Worm (Caenorhabditis elegans) whole organism, late embryonic: ENCODE measurements around the gene T28D6.6.

Experiments
- C38D4.7 ChIP-seq: fragments of 200-800 bp; sonication (Bioruptor generic); optimal IDR thresholded peaks from 2 replicates; lab custom pipeline; 2018; ENCODE audit warnings: mild to moderate bottlenecking, missing genetic modification characterization, moderate library complexity, missing compliant biosample characterization
- K09A11.1 ChIP-seq: sonication (generic microtip); optimal IDR thresholded peaks from 2 replicates; lab custom pipeline; 2017; ENCODE audit warnings: antibody characterized with exemption, mild to moderate bottlenecking, missing genetic modification characterization, missing compliant biosample characterization; ENCODE audit not compliant: insufficient read depth
- T23F11.4 ChIP-seq: fragments of 200-800 bp; sonication (Bioruptor generic); optimal IDR thresholded peaks from 2 replicates; lab custom pipeline; 2018; ENCODE audit warnings: mild to moderate bottlenecking, missing genetic modification characterization, missing compliant biosample characterization
- Y22D7AL.16 ChIP-seq: sonication (generic microtip); optimal IDR thresholded peaks from 2 replicates; lab custom pipeline; 2016; ENCODE audit warnings: missing genetic modification characterization, missing compliant biosample characterization
- ahr-1 ChIP-seq: sonication (generic microtip); optimal IDR thresholded peaks from 2 replicates; lab custom pipeline; 2016; ENCODE audit warnings: missing genetic modification characterization, missing compliant biosample characterization
- ceh-14 ChIP-seq: sonication (generic microtip); optimal IDR thresholded peaks from 2 replicates; lab custom pipeline; 2016; ENCODE audit warnings: missing genotype, missing genetic modification characterization, missing compliant biosample characterization
- ceh-19 ChIP-seq: fragments of 200-800 bp; sonication (Bioruptor generic); optimal IDR thresholded peaks from 2 replicates; lab custom pipeline; 2018; ENCODE audit warnings: mild to moderate bottlenecking, missing genetic modification characterization, missing compliant biosample characterization
- ceh-22 ChIP-seq: sonication (generic microtip); optimal IDR thresholded peaks from 2 replicates; lab custom pipeline; 2017; ENCODE audit warnings: missing biosample characterization, missing genetic modification characterization
- ceh-24 ChIP-seq: sonication (generic microtip); optimal IDR thresholded peaks from 2 replicates; lab custom pipeline; 2016; ENCODE audit warnings: mild to moderate bottlenecking, missing genetic modification characterization, missing compliant biosample characterization
- ceh-30 ChIP-seq: fragments of 150-350 bp; optimal IDR thresholded peaks from 2 replicates; lab custom pipeline; 2014; ENCODE audit warnings: missing biosample characterization, missing genetic modification characterization
- ceh-45 ChIP-seq: fragments of 200-800 bp; sonication (Bioruptor generic); IDR thresholded peaks from 2 replicates; pipeline ENCODE4 v1.3.6; 2022; ENCODE audit warnings: missing genetic modification reagents, missing genetic modification characterization, missing compliant biosample characterization
- ceh-48 ChIP-seq: sonication (generic microtip); optimal IDR thresholded peaks from 2 replicates; lab custom pipeline; 2016; ENCODE audit warnings: missing genetic modification characterization, inconsistent platforms, missing compliant biosample characterization
- ceh-9 ChIP-seq: sonication (generic microtip); optimal IDR thresholded peaks from 2 replicates; lab custom pipeline; 2016; ENCODE audit warnings: mild to moderate bottlenecking, missing genetic modification characterization, inconsistent platforms, missing compliant biosample characterization
- che-1 ChIP-seq: sonication (generic microtip); optimal IDR thresholded peaks from 2 replicates; lab custom pipeline; 2016; ENCODE audit warnings: mild to moderate bottlenecking, missing genetic modification characterization, missing compliant biosample characterization
- dmd-4 ChIP-seq: sonication (generic microtip); optimal IDR thresholded peaks from 2 replicates; lab custom pipeline; 2016; ENCODE audit warnings: borderline replicate concordance, missing genetic modification characterization, missing compliant biosample characterization
- dve-1 ChIP-seq: sonication (generic microtip); optimal IDR thresholded peaks from 2 replicates; lab custom pipeline; 2017; ENCODE audit warnings: antibody characterized with exemption, mild to moderate bottlenecking, missing genetic modification characterization, missing compliant biosample characterization
- elt-2 ChIP-seq: sonication (generic microtip); optimal IDR thresholded peaks from 2 replicates; lab custom pipeline; 2016; ENCODE audit warnings: missing genetic modification reagents, missing genetic modification characterization, missing compliant biosample characterization
- elt-4 ChIP-seq: sonication (generic microtip); optimal IDR thresholded peaks from 2 replicates; lab custom pipeline; 2016; ENCODE audit warnings: missing genetic modification characterization, missing compliant biosample characterization
- eyg-1 ChIP-seq: sonication (generic microtip); optimal IDR thresholded peaks from 2 replicates; lab custom pipeline; 2016; ENCODE audit warnings: missing genotype, missing genetic modification characterization, missing compliant biosample characterization
- fkh-6 ChIP-seq: sonication (generic microtip); optimal IDR thresholded peaks from 2 replicates; lab custom pipeline; 2016; ENCODE audit warnings: missing genetic modification characterization, missing compliant biosample characterization
- hlh-13 ChIP-seq: fragments of 200-800 bp; sonication (Bioruptor generic); optimal IDR thresholded peaks from 2 replicates; lab custom pipeline; 2018; ENCODE audit warnings: mild to moderate bottlenecking, missing genetic modification characterization, missing compliant biosample characterization
- hlh-15 ChIP-seq: sonication (generic microtip); optimal IDR thresholded peaks from 2 replicates; lab custom pipeline; 2016; ENCODE audit warnings: missing genetic modification characterization, missing compliant biosample characterization
- hlh-30 ChIP-seq: sonication (generic microtip); optimal IDR thresholded peaks from 2 replicates; lab custom pipeline; 2017; ENCODE audit warnings: antibody characterized with exemption, missing genetic modification characterization, missing compliant biosample characterization; ENCODE audit not compliant: insufficient read depth
- hlh-8 ChIP-seq: sonication (generic microtip); optimal IDR thresholded peaks from 2 replicates; lab custom pipeline; 2016; ENCODE audit warnings: missing genotype, missing genetic modification characterization, missing compliant biosample characterization
- lin-11 ChIP-seq: fragments of 200-800 bp; sonication (Bioruptor generic); optimal IDR thresholded peaks from 2 replicates; lab custom pipeline; 2018; ENCODE audit warnings: mild to moderate bottlenecking, missing genetic modification characterization, missing compliant biosample characterization
- madf-2 ChIP-seq: sonication (generic microtip); optimal IDR thresholded peaks from 2 replicates; lab custom pipeline; 2017; ENCODE audit warnings: missing genetic modification characterization, missing compliant biosample characterization
- mec-3 ChIP-seq: sonication (generic microtip); optimal IDR thresholded peaks from 2 replicates; lab custom pipeline; 2016; ENCODE audit warnings: borderline replicate concordance, missing genetic modification characterization, missing compliant biosample characterization
- nhr-11 ChIP-seq: fragments of 150-350 bp; optimal IDR thresholded peaks from 2 replicates; lab custom pipeline; 2014; ENCODE audit warnings: missing biosample characterization, missing genetic modification characterization
- nhr-232 ChIP-seq: sonication (generic microtip); optimal IDR thresholded peaks from 2 replicates; lab custom pipeline; 2016; ENCODE audit warnings: missing genetic modification characterization, missing compliant biosample characterization
- npax-4 ChIP-seq: sonication (generic microtip); optimal IDR thresholded peaks from 2 replicates; lab custom pipeline; 2016; ENCODE audit warnings: missing genetic modification characterization, missing compliant biosample characterization
- pag-3 ChIP-seq: sonication (generic microtip); optimal IDR thresholded peaks from 2 replicates; lab custom pipeline; 2016; ENCODE audit warnings: missing compliant biosample characterization, missing genetic modification characterization, borderline replicate concordance
- pat-9 ChIP-seq: fragments of 200-800 bp; sonication (Bioruptor generic); optimal IDR thresholded peaks from 2 replicates; lab custom pipeline; 2018; ENCODE audit warnings: mild to moderate bottlenecking, missing genetic modification characterization, moderate library complexity, missing compliant biosample characterization
- pax-1 ChIP-seq: fragments of 150-350 bp; optimal IDR thresholded peaks from 2 replicates; lab custom pipeline; 2014; ENCODE audit warnings: missing biosample characterization, missing genetic modification characterization
- pha-2 ChIP-seq: sonication (generic microtip); optimal IDR thresholded peaks from 2 replicates; lab custom pipeline; 2017; ENCODE audit warnings: mild to moderate bottlenecking, missing genetic modification characterization, missing compliant biosample characterization
- pha-4 ChIP-seq: fragments of 150-350 bp; optimal IDR thresholded peaks from 2 replicates; lab custom pipeline; 2018; ENCODE audit warnings: missing biosample characterization, missing genetic modification reagents, missing genetic modification characterization
- pros-1 ChIP-seq: fragments of 150-350 bp; optimal IDR thresholded peaks from 2 replicates; lab custom pipeline; 2014; ENCODE audit warnings: missing biosample characterization, missing genetic modification reagents, missing genetic modification characterization
- ref-2 ChIP-seq: sonication (generic microtip); optimal IDR thresholded peaks from 2 replicates; lab custom pipeline; 2016; ENCODE audit warnings: missing genetic modification characterization, missing compliant biosample characterization
- rnt-1 ChIP-seq: sonication (generic microtip); optimal IDR thresholded peaks from 2 replicates; lab custom pipeline; 2016; ENCODE audit warnings: missing genetic modification characterization, missing compliant biosample characterization
- sdc-2 ChIP-seq: sonication (generic microtip); optimal IDR thresholded peaks from 2 replicates; lab custom pipeline; 2016; ENCODE audit warnings: missing genotype, missing genetic modification characterization, missing compliant biosample characterization
- syd-9 ChIP-seq: sonication (generic microtip); optimal IDR thresholded peaks from 2 replicates; lab custom pipeline; 2016; ENCODE audit warnings: mild to moderate bottlenecking, missing genetic modification characterization, moderate library complexity, missing compliant biosample characterization
- tbx-7 ChIP-seq: sonication (generic microtip); optimal IDR thresholded peaks from 2 replicates; lab custom pipeline; 2016; ENCODE audit warnings: missing genotype, missing genetic modification characterization, missing compliant biosample characterization
- ttx-3 ChIP-seq: sonication (generic microtip); optimal IDR thresholded peaks from 2 replicates; lab custom pipeline; 2016; ENCODE audit warnings: missing genetic modification reagents, missing genetic modification characterization, missing compliant biosample characterization
- unc-42 ChIP-seq: sonication (generic microtip); optimal IDR thresholded peaks from 2 replicates; lab custom pipeline; 2016; ENCODE audit warnings: missing genotype, missing genetic modification characterization, missing compliant biosample characterization
- unc-86 ChIP-seq: sonication (generic microtip); optimal IDR thresholded peaks from 2 replicates; lab custom pipeline; 2016; ENCODE audit warnings: missing genetic modification characterization, missing compliant biosample characterization
- zip-5 ChIP-seq: sonication (generic microtip); optimal IDR thresholded peaks from 2 replicates; lab custom pipeline; 2016; ENCODE audit warnings: missing genetic modification characterization, missing compliant biosample characterization
- ztf-16 ChIP-seq: sonication (generic microtip); optimal IDR thresholded peaks from 2 replicates; lab custom pipeline; 2017; ENCODE audit warnings: missing genetic modification characterization, missing compliant biosample characterization

The T28D6.6 gene

DNA sequence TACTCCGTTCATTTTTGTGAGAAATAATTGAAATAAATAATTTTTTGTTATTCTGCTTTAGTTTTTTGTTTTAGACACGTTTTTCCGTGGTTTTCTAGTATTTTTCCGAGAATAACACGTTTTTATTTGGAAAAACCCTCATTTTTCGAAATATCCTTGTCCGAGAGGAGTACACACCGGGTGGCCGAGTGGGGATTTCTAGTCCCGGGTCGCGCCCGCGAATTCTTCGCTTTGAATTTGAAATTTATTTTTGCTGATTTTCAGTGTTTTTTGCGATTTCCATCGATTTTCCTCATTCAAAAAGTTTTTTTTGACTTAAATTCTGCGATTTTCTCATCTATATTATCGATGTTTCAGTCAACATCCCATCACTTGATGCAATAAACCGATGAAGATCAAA is 52.4 kb downstream of the T28D6.6 start, which contains the start of the genes gly-9, mib-1 and smc-3 (continued):
- TF ChIP-seq fkh-6 (tag; lab: Kevin White, UChicago) (peak; percentile 53), mec-3 (peak; percentile 64), ceh-14 (tag; lab: Kevin White, UChicago) (peak; percentile 47)

DNA sequence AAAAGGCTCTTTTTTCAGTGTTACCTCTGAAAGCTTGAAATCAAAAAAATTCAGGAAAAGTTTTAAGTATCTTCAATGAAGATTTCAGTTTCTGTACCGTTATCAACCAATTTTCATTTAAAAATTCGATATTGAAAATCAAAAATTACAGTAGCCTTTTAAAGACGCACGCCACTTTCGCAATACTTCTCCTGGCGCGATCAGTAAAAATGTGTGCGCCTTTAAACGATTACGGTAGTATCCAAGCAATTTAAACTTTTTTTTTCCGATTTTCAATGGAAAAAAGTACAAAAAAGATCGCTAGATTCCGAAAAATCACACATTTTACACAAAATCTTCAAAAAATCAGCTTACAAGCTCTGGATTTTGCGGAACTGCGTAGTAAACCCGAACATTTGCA is 53.0 kb downstream of the T28D6.6 start:
- TF ChIP-seq hlh-8 (tag; lab: Kevin White, UChicago) = no peak
- TF ChIP-seq tbx-7 (tag; lab: Kevin White, UChicago) = no peak
- TF ChIP-seq ztf-16 (tag; lab: Kevin White, UChicago) = no peak
- no peak for TF ChIP-seq pag-3 (tag; lab: Kevin White, UChicago)
- no peak for TF ChIP-seq ceh-22 (tag; lab: Kevin White, UChicago)
- TF ChIP-seq sdc-2 (tag; lab: Kevin White, UChicago) = no peak
- no peak for TF ChIP-seq pros-1 (tag; lab: Kevin White, UChicago)
- no peak for TF ChIP-seq lin-11
- no peak for TF ChIP-seq dmd-4 (tag; lab: Kevin White, UChicago)
- TF ChIP-seq ceh-30 = no peak
- no peak for TF ChIP-seq syd-9

DNA sequence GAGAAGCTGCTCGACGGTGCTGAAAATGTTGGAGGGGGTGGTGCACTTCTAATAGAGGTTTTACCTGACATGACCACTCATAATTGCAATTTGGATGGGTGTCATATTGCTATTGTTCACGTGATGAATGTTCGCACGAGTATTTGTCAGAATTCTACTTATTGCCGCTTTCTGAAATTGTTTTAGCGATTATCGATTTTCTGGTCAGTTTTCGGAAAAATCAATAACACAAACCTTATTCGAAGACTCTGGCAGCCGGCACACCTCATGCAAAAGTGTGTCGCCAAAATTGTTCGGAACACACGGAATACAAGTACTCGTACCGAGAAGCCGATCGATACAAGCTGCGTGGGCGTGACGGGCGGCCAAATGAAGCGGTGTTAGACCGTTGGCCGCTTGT is 54.6 kb downstream of the T28D6.6 start:
- TF ChIP-seq nhr-232 (tag; lab: Kevin White, UChicago) (no peak), tbx-7 (tag; lab: Kevin White, UChicago) (no peak), pat-9 (tag; lab: Kevin White, UChicago) (no peak), dve-1 (tag; lab: Kevin White, UChicago) (no peak), nhr-11 (tag; lab: Kevin White, UChicago) (no peak), hlh-30 (no peak), ceh-45 (GFP tag; lab: Robert Waterston, UW) (no peak), rnt-1 (tag; lab: Kevin White, UChicago) (no peak), sdc-2 (tag; lab: Kevin White, UChicago) (no peak), pha-2 (tag; lab: Kevin White, UChicago) (no peak), pha-4 (tag; lab: Kevin White, UChicago) (no peak), ceh-19 (no peak), T23F11.4 (no peak), elt-2 (tag; lab: Kevin White, UChicago) (no peak), ttx-3 (tag; lab: Kevin White, UChicago) (no peak), madf-2 (tag; lab: Kevin White, UChicago) (no peak), ahr-1 (tag; lab: Kevin White, UChicago) (no peak), ceh-24 (tag; lab: Kevin White, UChicago) (no peak)

DNA sequence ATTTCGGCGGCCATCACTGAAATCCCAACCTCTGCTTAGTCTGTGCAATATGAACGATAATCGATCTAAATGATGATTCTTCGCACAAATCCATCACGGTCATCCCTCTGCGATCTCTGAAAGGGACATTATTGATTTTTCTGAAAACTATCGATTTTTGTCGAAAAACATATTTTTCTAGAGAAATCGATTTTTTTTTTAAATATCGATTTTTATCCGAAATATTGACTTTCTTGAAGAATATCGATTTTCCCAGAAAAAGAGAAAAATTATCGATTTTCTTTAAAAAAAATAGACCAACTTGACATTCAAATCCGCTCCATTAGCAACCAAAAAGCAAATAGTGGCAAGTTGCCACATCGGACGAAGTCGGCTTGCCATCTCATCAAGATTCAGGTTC is 55.6 kb downstream of the T28D6.6 start:
- TF ChIP-seq mec-3 = no peak
- TF ChIP-seq ceh-48 = peak; percentile 35

DNA sequence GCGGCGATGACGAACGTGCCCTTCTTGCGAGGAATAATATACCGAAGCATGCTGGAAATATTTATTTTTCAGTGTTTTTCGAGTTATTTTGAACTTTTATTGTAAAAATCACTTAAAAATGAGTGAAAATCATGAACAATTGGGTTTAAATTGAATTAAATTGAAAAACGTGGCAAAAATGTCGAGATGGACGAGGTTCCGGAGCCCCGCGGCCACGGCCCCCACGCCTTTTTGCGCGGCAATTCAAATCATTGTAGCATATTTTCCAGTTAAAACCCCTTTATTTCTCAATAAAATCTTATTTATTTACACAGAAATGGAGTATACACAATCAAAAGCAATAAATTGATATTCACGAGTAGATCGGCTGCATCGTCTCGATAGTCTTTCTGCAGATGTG is 56.8 kb downstream of the T28D6.6 start:
- TF ChIP-seq pax-1 (tag; lab: Kevin White, UChicago) (no peak), zip-5 (tag; lab: Kevin White, UChicago) (peak; percentile 51), rnt-1 (tag; lab: Kevin White, UChicago) (no peak), ceh-22 (tag; lab: Kevin White, UChicago) (no peak), ztf-16 (tag; lab: Kevin White, UChicago) (no peak), hlh-15 (no peak), elt-4 (tag; lab: Kevin White, UChicago) (no peak), T23F11.4 (no peak), ceh-9 (no peak), hlh-13 (no peak), eyg-1 (tag; lab: Kevin White, UChicago) (no peak), ceh-30 (no peak), tbx-7 (tag; lab: Kevin White, UChicago) (peak; percentile 61), ref-2 (tag; lab: Kevin White, UChicago) (no peak), K09A11.1 (tag; lab: Kevin White, UChicago) (no peak), unc-42 (peak; percentile 71), C38D4.7 (GFP tag; lab: Kevin White, UChicago) (no peak), unc-86 (tag; lab: Kevin White, UChicago) (no peak), npax-4 (no peak), pha-2 (tag; lab: Kevin White, UChicago) (no peak), sdc-2 (tag; lab: Kevin White, UChicago) (no peak), Y22D7AL.16 (tag; lab: Kevin White, UChicago) (no peak), mec-3 (peak; percentile 68), che-1 (tag; lab: Kevin White, UChicago) (no peak)
